Fruit fly (Drosophila melanogaster): ENCODE results near the gene CG1789.

The CG1789 gene

dm6 chrX:8681189-8681821 lies 39.0 kb upstream of the CG1789 start, which contains the start of gene CAH3 (continued):
- TF ChIP-seq Blimp-1 (GFP tag; optimal IDR thresholded peaks at IDR 0.05) (peak; percentile 90), CG13424 (tag; optimal IDR thresholded peaks at IDR 0.05) (peak; percentile 96), CG17802 (tag; optimal IDR thresholded peaks at IDR 0.05) (peak; percentile 83), cwo (GFP tag; optimal IDR thresholded peaks at IDR 0.05) (peak; percentile 88), Sox100B (GFP tag; optimal IDR thresholded peaks at IDR 0.05) (peak; percentile 92), CG15269 (tag; optimal IDR thresholded peaks at IDR 0.05) (peak; percentile 95), CG9437 (GFP tag; optimal IDR thresholded peaks at IDR 0.05) (peak; percentile 82), CG10147 (GFP tag; optimal IDR thresholded peaks at IDR 0.05) (peak; percentile 93), bsh (GFP tag; optimal IDR thresholded peaks at IDR 0.05) (peak; percentile 84 to 95), CG3407 (GFP tag; optimal IDR thresholded peaks at IDR 0.05) (peak; percentile 87), CG15011 (GFP tag; optimal IDR thresholded peaks at IDR 0.05) (peak; percentile 85), vvl (GFP tag; IDR thresholded peaks at IDR 0.05) (peak; percentile 95), CG14965 (GFP tag; optimal IDR thresholded peaks at IDR 0.05; ENCODE audit: borderline replicate concordance) (peak; percentile 45), CG10565 (GFP tag; optimal IDR thresholded peaks at IDR 0.05) (peak; percentile 66), repo (GFP tag; optimal IDR thresholded peaks at IDR 0.05) (peak; percentile 92), Bgb (GFP tag; IDR thresholded peaks at IDR 0.05; ENCODE audit: partially characterized antibody) (peak; percentile 32; the same call in 1 of the 2 replicates), CG8290 (GFP tag; optimal IDR thresholded peaks at IDR 0.05) (peak; percentile 85), CG8290 (tag; optimal IDR thresholded peaks at IDR 0.05) (peak; percentile 86 to 98), CG16779 (GFP tag; IDR thresholded peaks at IDR 0.05) (peak; percentile 81), CG17359 (tag; optimal IDR thresholded peaks at IDR 0.05) (peak; percentile 92), Gsc (GFP tag; IDR thresholded peaks at IDR 0.05) (peak; percentile 62), Stat92E (GFP tag; optimal IDR thresholded peaks at IDR 0.05) (peak in 1 of 3 experiments; percentile 96), dm (GFP tag; optimal IDR thresholded peaks at IDR 0.05) (peak; percentile 88), gsb (GFP tag; IDR thresholded peaks at IDR 0.05) (peak; percentile 79), CG4404 (GFP tag; IDR thresholded peaks at IDR 0.05) (peak; percentile 80), seq (GFP tag; IDR thresholded peaks at IDR 0.05) (peak; percentile 91), hbn (GFP tag; IDR thresholded peaks at IDR 0.05; ENCODE audit: partially characterized antibody) (no peak), CG9932 (GFP tag; IDR thresholded peaks at IDR 0.05) (peak; percentile 90), CG17568 (GFP tag; optimal IDR thresholded peaks at IDR 0.05) (peak; percentile 90), gfzf (GFP tag; optimal IDR thresholded peaks at IDR 0.05) (peak; percentile 76), emc (GFP tag; optimal IDR thresholded peaks at IDR 0.05) (peak; percentile 82), gt (GFP tag; IDR thresholded peaks at IDR 0.05) (peak; percentile 77), Optix (GFP tag; IDR thresholded peaks at IDR 0.05) (peak; percentile 92), CG14710 (tag; optimal IDR thresholded peaks at IDR 0.05) (peak; percentile 96), jumu (GFP tag; optimal IDR thresholded peaks at IDR 0.05) (peak; percentile 93), CG17912 (GFP tag; optimal IDR thresholded peaks at IDR 0.05) (peak; percentile 88), ranshi (GFP tag; IDR thresholded peaks at IDR 0.05) (peak; percentile 90), Aef1 (GFP tag; IDR thresholded peaks at IDR 0.05) (peak; percentile 83), CG13775 (GFP tag; optimal IDR thresholded peaks at IDR 0.05) (peak; percentile 95), CG18262 (tag; optimal IDR thresholded peaks at IDR 0.05) (peak; percentile 95), HLHmδ (GFP tag; optimal IDR thresholded peaks at IDR 0.05) (no peak), ac (GFP tag; optimal IDR thresholded peaks at IDR 0.05) (peak; percentile 69), cad (GFP tag; optimal IDR thresholded peaks at IDR 0.05) (no peak), HLH4C (GFP tag; IDR thresholded peaks at IDR 0.05; ENCODE audit: partially characterized antibody) (0 out of 3 replicates have a peak, but pooled peaks have one; percentile 37), zfh2 (GFP tag; optimal IDR thresholded peaks at IDR 0.05) (peak; percentile 95), HmgZ (tag; optimal IDR thresholded peaks at IDR 0.05) (peak; percentile 97), CG16863 (GFP tag; optimal IDR thresholded peaks at IDR 0.05) (peak; percentile 94), slbo (GFP tag; IDR thresholded peaks at IDR 0.05) (peak; percentile 93), CG4820 (GFP tag; optimal IDR thresholded peaks at IDR 0.05) (peak; percentile 100)

All from whole organism, embryonic.